Worm (Caenorhabditis elegans): ENCODE data around the gene sgca-1.

sgca-1 gene

ce11 chrX:6788965-6789573, at the start of gene sgca-1:
Gene sgca-1, minus strand, starts transcription at chrX:6789548.
- no peak for TF ChIP-seq ama-1 (optimal IDR thresholded peaks at IDR 0.05)
- peak; percentile 2 for TF ChIP-seq nhr-71 (tag; optimal IDR thresholded peaks at IDR 0.05)
- no peak for TF ChIP-seq sptf-1 (tag; optimal IDR thresholded peaks at IDR 0.05)
- no peak for TF ChIP-seq nhr-47 (tag; optimal IDR thresholded peaks at IDR 0.05)
- peak; percentile 95 for TF ChIP-seq elt-2 (tag; optimal IDR thresholded peaks at IDR 0.05)
- no peak for TF ChIP-seq mef-2 (tag; optimal IDR thresholded peaks at IDR 0.05)
- TF ChIP-seq nhr-20 (tag; optimal IDR thresholded peaks at IDR 0.05): peak; percentile 22
- peak; percentile 35 for TF ChIP-seq nhr-90 (tag; optimal IDR thresholded peaks at IDR 0.05; ENCODE audit: poor library complexity)
- peak in 1 of 2 experiments; percentile 9 for TF ChIP-seq mdl-1 (tag; optimal IDR thresholded peaks at IDR 0.05)
- no peak for TF ChIP-seq sup-37 (GFP tag; optimal IDR thresholded peaks at IDR 0.05)
- no peak for TF ChIP-seq fkh-10 (GFP tag; optimal IDR thresholded peaks at IDR 0.05)
- TF ChIP-seq skn-1 (tag; optimal IDR thresholded peaks at IDR 0.05): no peak
- TF ChIP-seq lin-35 (GFP tag; optimal IDR thresholded peaks at IDR 0.05): peak in 1 of 2 experiments; percentile 53

ce11 chrX:6836065-6836527, 46.7 kb upstream of the sgca-1 start, which contains the start of gene F41B4.3:
Gene F41B4.3, minus strand, starts transcription at chrX:6836115.
- TF ChIP-seq mep-1 (tag; optimal IDR thresholded peaks at IDR 0.05) (peak; percentile 72), elt-2 (tag; optimal IDR thresholded peaks at IDR 0.05) (no peak), ces-1 (GFP tag; optimal IDR thresholded peaks at IDR 0.05) (no peak), lin-13 (GFP tag; optimal IDR thresholded peaks at IDR 0.05) (no peak), ceh-90 (tag; optimal IDR thresholded peaks at IDR 0.05) (no peak), mab-9 (GFP tag; IDR thresholded peaks at IDR 0.05) (no peak), nhr-20 (tag; optimal IDR thresholded peaks at IDR 0.05) (peak; percentile 21), nhr-237 (tag; optimal IDR thresholded peaks at IDR 0.05) (no peak), F16B12.6 (tag; optimal IDR thresholded peaks at IDR 0.05) (no peak), nhr-28 (tag; optimal IDR thresholded peaks at IDR 0.05) (no peak), nhr-19 (GFP tag; conservative IDR thresholded peaks at IDR 0.05) (no peak), lin-15B (tag; optimal IDR thresholded peaks at IDR 0.05) (no peak), tbx-2 (tag; optimal IDR thresholded peaks at IDR 0.05) (no peak), irx-1 (tag; optimal IDR thresholded peaks at IDR 0.05) (no peak), fkh-4 (tag; optimal IDR thresholded peaks at IDR 0.05; ENCODE audit: borderline replicate concordance) (no peak), egl-13 (tag; optimal IDR thresholded peaks at IDR 0.05) (no peak), lin-14 (GFP tag; optimal IDR thresholded peaks at IDR 0.05) (peak; percentile 61), unc-86 (tag; optimal IDR thresholded peaks at IDR 0.05) (no peak), efl-3 (GFP tag; optimal IDR thresholded peaks at IDR 0.05) (no peak), nhr-11 (tag; optimal IDR thresholded peaks at IDR 0.05) (no peak), sptf-1 (tag; optimal IDR thresholded peaks at IDR 0.05) (no peak), nhr-77 (tag; optimal IDR thresholded peaks at IDR 0.05) (no peak), egl-27 (tag; optimal IDR thresholded peaks at IDR 0.05) (no peak), sox-4 (tag; optimal IDR thresholded peaks at IDR 0.05) (no peak), nhr-76 (tag; optimal IDR thresholded peaks at IDR 0.05) (no peak), zag-1 (tag; optimal IDR thresholded peaks at IDR 0.05) (no peak), aly-2 (tag; optimal IDR thresholded peaks at IDR 0.05) (no peak), ceh-82 (tag; optimal IDR thresholded peaks at IDR 0.05) (peak in 1 of 3 experiments; percentile 30), ceh-8 (GFP tag; optimal IDR thresholded peaks at IDR 0.05) (no peak), swsn-7 (tag; optimal IDR thresholded peaks at IDR 0.05) (no peak), zip-4 (GFP tag; optimal IDR thresholded peaks at IDR 0.05) (peak; percentile 64), unc-130 (tag; optimal IDR thresholded peaks at IDR 0.05) (no peak), hlh-17 (GFP tag; optimal IDR thresholded peaks at IDR 0.05; ENCODE audit: borderline replicate concordance) (no peak), unc-30 (tag; optimal IDR thresholded peaks at IDR 0.05) (no peak), lin-39 (tag; optimal IDR thresholded peaks at IDR 0.05) (no peak), C34B4.2 (tag; optimal IDR thresholded peaks at IDR 0.05) (no peak), Y116A8C.19 (tag; optimal IDR thresholded peaks at IDR 0.05; ENCODE audit: borderline replicate concordance) (no peak), ceh-88 (GFP tag; IDR thresholded peaks at IDR 0.05) (no peak), nhr-12 (tag; optimal IDR thresholded peaks at IDR 0.05) (no peak), nhr-47 (tag; optimal IDR thresholded peaks at IDR 0.05) (peak; percentile 29), dpl-1 (GFP tag; optimal IDR thresholded peaks at IDR 0.05) (peak in 1 of 3 experiments; percentile 10)

Measured in whole organism, L1 larva.